Fruit fly (Drosophila melanogaster) whole organism, wandering third instar larva: Measurements from ENCODE around the gene CG12994.

Experiments used
- Abd-B ChIP-seq: fragments of >200 bp; optimal IDR thresholded peaks from 2 replicates; lab custom pipeline; 2017; ENCODE audit warnings: missing biosample characterization, missing genetic modification characterization
- CG32264 ChIP-seq: fragments of 200-800 bp; sonication (Bioruptor generic); optimal IDR thresholded peaks from 2 replicates; lab custom pipeline; 2016; ENCODE audit warnings: missing biosample characterization, missing genetic modification characterization
- CrebA ChIP-seq: fragments of 200-800 bp; sonication (Bioruptor generic); optimal IDR thresholded peaks from 2 replicates; lab custom pipeline; 2016; ENCODE audit warnings: missing biosample characterization, mild to moderate bottlenecking, missing genetic modification characterization, borderline replicate concordance
- Dfd ChIP-seq: fragments of >200 bp; optimal IDR thresholded peaks from 2 replicates; lab custom pipeline; 2017; ENCODE audit warnings: missing biosample characterization, missing genetic modification characterization
- Hnf4 ChIP-seq: fragments of 200-800 bp; sonication (Bioruptor generic); optimal IDR thresholded peaks from 2 replicates; lab custom pipeline; 2016; ENCODE audit warnings: missing biosample characterization, mild to moderate bottlenecking, missing genetic modification characterization
- Hr78 ChIP-seq: fragments of >200 bp; optimal IDR thresholded peaks from 2 replicates; lab custom pipeline; 2017; ENCODE audit warnings: missing biosample characterization, missing genetic modification characterization
- Hr83 ChIP-seq: fragments of 200-300 bp; sonication (Bioruptor generic); optimal IDR thresholded peaks from 2 replicates; lab custom pipeline; 2016; ENCODE audit warnings: missing biosample characterization, mild to moderate bottlenecking, missing genetic modification characterization, moderate library complexity; ENCODE audit not compliant: poor library complexity, severe bottlenecking
- Jra ChIP-seq: sonication (Bioruptor generic); optimal IDR thresholded peaks from 2 replicates; lab custom pipeline; 2016; ENCODE audit warnings: missing biosample characterization, missing genetic modification characterization
- Mio ChIP-seq: sonication (Bioruptor generic); optimal IDR thresholded peaks from 2 replicates; lab custom pipeline; 2016; ENCODE audit warnings: missing biosample characterization, missing genetic modification characterization
- Myc ChIP-seq: fragments of >200 bp; optimal IDR thresholded peaks from 2 replicates; lab custom pipeline; 2017
- OdsH ChIP-seq: fragments of 200-800 bp; sonication (Bioruptor generic); optimal IDR thresholded peaks from 2 replicates; lab custom pipeline; 2016; ENCODE audit warnings: missing biosample characterization, mild to moderate bottlenecking, missing genetic modification characterization
- Rel ChIP-seq, 2 experiments: fragments of 200-800 bp; sonication (Bioruptor generic) in 1 of 2; optimal IDR thresholded peaks; 2 replicates in 1 of 2; 3 replicates in 1 of 2; lab custom pipeline; 2016 to 2019; ENCODE audit warnings: mild to moderate bottlenecking in 2 of 2, missing biosample characterization in 2 of 2, missing genetic modification characterization in 2 of 2, moderate library complexity in 1 of 2
- Sp1 ChIP-seq: fragments of 200-800 bp; sonication (Bioruptor generic); optimal IDR thresholded peaks from 3 replicates; lab custom pipeline; 2019; ENCODE audit warnings: missing biosample characterization, mild to moderate bottlenecking, missing genetic modification characterization, moderate library complexity
- Vsx2 ChIP-seq: fragments of 200-300, 225-300 bp; sonication (Bioruptor generic); optimal IDR thresholded peaks from 2 replicates; lab custom pipeline; 2018; ENCODE audit warnings: missing biosample characterization, missing genetic modification characterization; ENCODE audit not compliant: partially characterized antibody
- br ChIP-seq: fragments of 200-800 bp; sonication (Bioruptor generic); optimal IDR thresholded peaks from 2 replicates; lab custom pipeline; 2016; ENCODE audit warnings: missing biosample characterization, missing genetic modification characterization
- brk ChIP-seq: fragments of 200-800 bp; sonication (Bioruptor generic); optimal IDR thresholded peaks from 2 replicates; lab custom pipeline; 2016; ENCODE audit warnings: missing biosample characterization, mild to moderate bottlenecking, missing genetic modification characterization
- dmrt93B ChIP-seq: fragments of 200-800 bp; sonication (Bioruptor generic); optimal IDR thresholded peaks from 2 replicates; lab custom pipeline; 2018; ENCODE audit warnings: missing biosample characterization, mild to moderate bottlenecking, missing genetic modification characterization
- dsf ChIP-seq: sonication (Bioruptor generic); optimal IDR thresholded peaks from 2 replicates; lab custom pipeline; 2016; ENCODE audit warnings: missing biosample characterization, missing genetic modification characterization, borderline replicate concordance
- ey ChIP-seq: fragments of 200-800 bp; sonication (Bioruptor generic); optimal IDR thresholded peaks from 2 replicates; lab custom pipeline; 2016; ENCODE audit warnings: missing biosample characterization, missing genetic modification characterization
- foxo ChIP-seq, 2 experiments: fragments of 200-800 bp; sonication (Bioruptor generic); optimal IDR thresholded peaks; 2 replicates in 1 of 2; 3 replicates in 1 of 2; lab custom pipeline; 2016 to 2017; ENCODE audit warnings: missing biosample characterization in 2 of 2, missing genetic modification characterization in 2 of 2
- fru ChIP-seq: fragments of 200-800 bp; sonication (Bioruptor generic); optimal IDR thresholded peaks from 3 replicates; lab custom pipeline; 2016; ENCODE audit warnings: missing biosample characterization, mild to moderate bottlenecking, missing genetic modification characterization
- h ChIP-seq: fragments of 200-800 bp; sonication (Bioruptor generic); optimal IDR thresholded peaks from 3 replicates; lab custom pipeline; 2016; ENCODE audit warnings: missing biosample characterization, mild to moderate bottlenecking, missing genetic modification characterization
- jim ChIP-seq: fragments of 175-275, 200-325 bp; sonication (Bioruptor generic); optimal IDR thresholded peaks from 2 replicates; lab custom pipeline; 2016; ENCODE audit warnings: missing biosample characterization, mild to moderate bottlenecking, missing genetic modification characterization
- lola ChIP-seq: fragments of >200 bp; optimal IDR thresholded peaks from 2 replicates; lab custom pipeline; 2017; ENCODE audit warnings: missing biosample characterization, missing genetic modification characterization
- pan ChIP-seq: fragments of >200 bp; optimal IDR thresholded peaks from 2 replicates; lab custom pipeline; 2017
- psq ChIP-seq: fragments of 200-800 bp; sonication (Bioruptor generic); optimal IDR thresholded peaks from 3 replicates; lab custom pipeline; 2017; ENCODE audit warnings: missing biosample characterization, mild to moderate bottlenecking, missing genetic modification characterization, moderate library complexity
- rgr ChIP-seq: fragments of 200-800 bp; sonication (Bioruptor generic); optimal IDR thresholded peaks from 3 replicates; lab custom pipeline; 2016; ENCODE audit warnings: missing biosample characterization, mild to moderate bottlenecking, missing genetic modification characterization
- sage ChIP-seq: fragments of 200-800 bp; sonication (Bioruptor generic); optimal IDR thresholded peaks from 2 replicates; lab custom pipeline; 2016; ENCODE audit warnings: missing biosample characterization, mild to moderate bottlenecking, missing genetic modification characterization
- tai ChIP-seq: sonication (Bioruptor generic); optimal IDR thresholded peaks from 2 replicates; lab custom pipeline; 2016; ENCODE audit warnings: missing biosample characterization, missing genetic modification characterization
- usp ChIP-seq: fragments of >200 bp; optimal IDR thresholded peaks from 2 replicates; lab custom pipeline; 2017; ENCODE audit warnings: missing biosample characterization, missing genetic modification characterization
- woc ChIP-seq: sonication (Bioruptor generic); optimal IDR thresholded peaks from 2 replicates; lab custom pipeline; 2016; ENCODE audit warnings: missing biosample characterization, mild to moderate bottlenecking, missing genetic modification characterization

Gene CG12994

dm6 chrX:17452443-17452842 lies 8.6 kb upstream of the CG12994 start, which contains the start of gene CG8568:
Gene CG8568 (minus strand): TSS chrX:17452543.
- TF ChIP-seq Dfd (peak; percentile 19), usp (GFP tag; lab: Kevin White, UChicago) (no peak)

DNA sequence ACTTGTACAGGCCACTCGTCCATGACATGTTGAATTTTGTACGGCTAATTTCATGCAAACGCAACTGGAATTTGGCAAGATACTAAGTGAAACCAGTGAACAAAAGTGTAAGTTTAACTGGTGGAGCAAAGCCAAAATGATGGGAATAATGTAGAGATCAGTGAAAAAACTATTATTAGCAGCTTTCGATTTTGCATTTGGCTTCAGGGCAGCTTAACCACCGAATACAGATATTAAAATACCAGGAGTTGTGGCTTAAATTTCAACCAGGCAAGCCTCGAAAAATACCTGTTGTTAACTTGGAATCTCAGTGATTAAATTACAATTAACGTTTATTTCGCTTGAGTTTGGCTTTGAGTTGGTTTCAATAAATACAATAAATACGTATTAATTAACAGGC lies 4.9 kb upstream of the CG12994 start, which contains the start of gene p-cup:
Gene p-cup, minus strand, starts transcription at position 101 of the 400 bp plus-strand sequence.
- TF ChIP-seq Rel (GFP tag; optimal IDR thresholded peaks at IDR 0.05; lab: Kevin White, UChicago) (no peak), Rel (tag; optimal IDR thresholded peaks at IDR 0.05; lab: Kevin White, UChicago) (no peak), CG32264 (GFP tag; lab: Kevin White, UChicago) (no peak), jim (GFP tag; lab: Kevin White, UChicago) (no peak), ey (GFP tag; lab: Kevin White, UChicago) (no peak), psq (GFP tag; lab: Kevin White, UChicago) (no peak), Hr78 (no peak), foxo (GFP tag; optimal IDR thresholded peaks at IDR 0.05; lab: Kevin White, UChicago) (no peak), dsf (GFP tag; lab: Kevin White, UChicago) (no peak), OdsH (no peak), br (GFP tag; lab: Kevin White, UChicago) (no peak), Myc (no peak), Sp1 (no peak), Hr83 (no peak), woc (no peak), h (no peak), Vsx2 (GFP tag; lab: Kevin White, UChicago) (no peak), Hnf4 (GFP tag; lab: Kevin White, UChicago) (no peak), Abd-B (GFP tag; lab: Kevin White, UChicago) (no peak), sage (GFP tag; lab: Kevin White, UChicago) (no peak), tai (no peak)

DNA sequence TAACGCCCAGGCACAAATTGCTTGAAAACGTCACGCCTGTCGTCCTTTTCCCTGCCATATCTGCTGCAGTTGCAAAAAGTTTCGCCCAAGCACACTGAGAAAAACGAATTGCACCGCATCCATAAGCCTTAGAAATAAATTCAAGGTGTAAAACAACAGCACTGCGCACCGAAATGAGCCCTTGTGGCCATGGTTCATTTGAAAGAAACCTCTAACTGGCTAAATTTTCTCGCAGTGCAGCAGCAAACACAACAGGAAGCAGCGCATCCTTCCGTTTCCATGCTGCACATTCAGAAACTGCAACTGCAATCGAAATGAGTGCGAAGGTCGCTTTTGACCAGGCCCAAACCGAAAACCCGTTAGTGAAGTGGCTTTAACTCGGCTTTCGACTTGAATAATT lies 19.4 kb downstream of the CG12994 start:
- TF ChIP-seq Mio (GFP tag; lab: Kevin White, UChicago) (no peak), OdsH (no peak), Jra (GFP tag; lab: Kevin White, UChicago) (no peak), CrebA (GFP tag; lab: Kevin White, UChicago) (no peak), CG32264 (GFP tag; lab: Kevin White, UChicago) (no peak), h (no peak), foxo (GFP tag; optimal IDR thresholded peaks at IDR 0.05; lab: Kevin White, UChicago) (no peak), dmrt93B (GFP tag; lab: Kevin White, UChicago) (no peak), fru (GFP tag; lab: Kevin White, UChicago) (no peak), lola (no peak), psq (GFP tag; lab: Kevin White, UChicago) (no peak), brk (GFP tag; lab: Kevin White, UChicago) (no peak), Sp1 (no peak), rgr (no peak)

DNA sequence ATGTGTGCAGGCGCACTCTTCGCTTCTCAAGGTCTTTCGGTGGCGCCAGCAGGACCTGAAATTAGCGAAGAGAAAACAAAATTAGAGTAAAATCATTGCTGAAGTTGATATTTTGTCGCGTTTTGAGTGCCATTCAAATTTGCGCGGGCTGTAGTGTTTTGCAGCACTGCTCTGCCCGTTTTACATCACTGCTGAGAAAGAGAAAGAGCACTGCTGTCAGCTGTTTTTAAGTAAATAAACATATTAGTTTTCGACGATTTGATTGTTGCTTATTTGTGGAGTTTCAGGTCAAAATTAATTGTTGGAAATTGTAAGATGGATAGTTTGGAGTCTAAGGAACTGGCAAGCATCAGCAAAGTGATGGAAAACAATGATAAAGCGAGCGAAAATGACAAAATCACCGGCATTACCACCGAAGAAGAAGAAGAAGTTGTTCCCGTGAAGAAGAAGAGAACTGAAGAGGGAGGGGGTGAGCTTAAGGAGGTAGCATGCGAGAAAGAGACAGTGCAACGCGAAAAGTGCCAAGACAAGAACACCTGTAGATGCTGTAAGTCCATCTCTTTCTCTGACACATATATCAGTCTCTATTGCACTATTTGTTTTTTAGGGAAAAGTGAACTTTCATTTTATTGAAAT lies 20.4 kb downstream of the CG12994 start, which contains the start of gene ENGase:
Gene ENGase, plus strand, starts transcription at position 282 of the 636 bp plus-strand sequence.
- TF ChIP-seq foxo (GFP tag; optimal IDR thresholded peaks at IDR 0.05; lab: Kevin White, UChicago): peak in 1 of 2 experiments; percentile 3
- no peak for TF ChIP-seq Dfd
- TF ChIP-seq dmrt93B (GFP tag; lab: Kevin White, UChicago): peak; percentile 3
- peak; percentile 22 for TF ChIP-seq fru (GFP tag; lab: Kevin White, UChicago)

dm6 chrX:17421987-17422386 lies 21.8 kb downstream of the CG12994 start, which contains the start of gene CG8611:
Gene CG8611 (minus strand): TSS chrX:17422145.
- TF ChIP-seq lola (no peak), Rel (GFP tag; optimal IDR thresholded peaks at IDR 0.05; lab: Kevin White, UChicago) (no peak), Rel (tag; optimal IDR thresholded peaks at IDR 0.05; lab: Kevin White, UChicago) (no peak), Hr83 (no peak), CrebA (GFP tag; lab: Kevin White, UChicago) (no peak), Dfd (no peak), pan (lab: Kevin White, UChicago) (no peak), psq (GFP tag; lab: Kevin White, UChicago) (no peak), woc (no peak), CG32264 (GFP tag; lab: Kevin White, UChicago) (no peak), h (no peak)
